Worm (Caenorhabditis elegans) whole organism, young adult: ENCODE results near the gene taf-12.

Experiments
- him-1 ChIP-seq: sonication (generic microtip); optimal IDR thresholded peaks from 2 replicates; lab custom pipeline; 2016; ENCODE audit warnings: missing genotype, missing genetic modification reagents, missing genetic modification characterization, missing compliant biosample characterization
- lag-1 ChIP-seq: fragments of 200-800 bp; sonication (Bioruptor generic); IDR thresholded peaks from 2 replicates; pipeline ENCODE4 v1.3.6; 2022; ENCODE audit warnings: missing genetic modification reagents, missing genetic modification characterization, missing compliant biosample characterization
- pha-4 ChIP-seq: fragments of 150-350 bp; sonication (generic microtip); optimal IDR thresholded peaks from 2 replicates; lab custom pipeline; 2014; ENCODE audit warnings: missing biosample characterization, missing genetic modification reagents, missing genetic modification characterization

ce11 chrIII:11895504-11895903, 26.4 kb upstream of the taf-12 start:
- TF ChIP-seq him-1 = no peak
- no peak for TF ChIP-seq lag-1 (GFP tag; lab: Robert Waterston, UW)
- no peak for TF ChIP-seq pha-4 (tag; lab: Kevin White, UChicago)
